Worm (Caenorhabditis elegans) whole organism, mixed stage, embryonic: Measurements from ENCODE around the gene C16C8.21.
"Not testable (repeated sequence)": the region's sequence is repeated elsewhere in the genome, so short reads cannot be mapped to it uniquely, and the experiment has no call there.

Source experiments
- bed-3 ChIP-seq: fragments of 200-800 bp; sonication (Bioruptor generic); optimal IDR thresholded peaks from 3 replicates; lab custom pipeline; 2018; ENCODE audit warnings: mild to moderate bottlenecking, missing genetic modification characterization, moderate library complexity, missing compliant biosample characterization
- blmp-1 ChIP-seq: fragments of 150-350 bp; optimal IDR thresholded peaks from 2 replicates; lab custom pipeline; 2014; ENCODE audit warnings: missing biosample characterization, missing genetic modification characterization
- ceh-39 ChIP-seq: fragments of 150-350 bp; optimal IDR thresholded peaks from 2 replicates; lab custom pipeline; 2014; ENCODE audit warnings: missing biosample characterization, missing genetic modification characterization
- ceh-43 ChIP-seq: fragments of 200-800 bp; sonication (Bioruptor generic); optimal IDR thresholded peaks from 2 replicates; lab custom pipeline; 2018; ENCODE audit warnings: mild to moderate bottlenecking, missing genetic modification characterization, moderate library complexity, missing compliant biosample characterization
- ceh-83 ChIP-seq: fragments of 200-800 bp; sonication (Bioruptor generic); optimal IDR thresholded peaks from 2 replicates; lab custom pipeline; 2018; ENCODE audit warnings: mild to moderate bottlenecking, missing genetic modification characterization, missing compliant biosample characterization
- ces-1 ChIP-seq: fragments of 150-350 bp; optimal IDR thresholded peaks from 2 replicates; lab custom pipeline; 2014; ENCODE audit warnings: missing biosample characterization, missing genetic modification reagents, missing genetic modification characterization
- cnd-1 ChIP-seq: fragments of 200-800 bp; sonication (Bioruptor generic); optimal IDR thresholded peaks from 2 replicates; lab custom pipeline; 2018; ENCODE audit warnings: mild to moderate bottlenecking, missing genetic modification characterization, missing compliant biosample characterization
- drap-1 ChIP-seq: fragments of 200-800 bp; sonication (Bioruptor generic); optimal IDR thresholded peaks from 3 replicates; lab custom pipeline; 2018; ENCODE audit warnings: mild to moderate bottlenecking, missing genetic modification characterization, missing compliant biosample characterization
- elt-3 ChIP-seq: fragments of 150-350 bp; optimal IDR thresholded peaks from 2 replicates; lab custom pipeline; 2014; ENCODE audit warnings: missing biosample characterization, missing genetic modification characterization
- flh-1 ChIP-seq: fragments of 200-800 bp; sonication (Bioruptor generic); optimal IDR thresholded peaks from 2 replicates; lab custom pipeline; 2018; ENCODE audit warnings: mild to moderate bottlenecking, missing genetic modification characterization, moderate library complexity, missing compliant biosample characterization
- ham-2 ChIP-seq: fragments of 200-800 bp; sonication (Bioruptor generic); optimal IDR thresholded peaks from 2 replicates; lab custom pipeline; 2018; ENCODE audit warnings: mild to moderate bottlenecking, missing genetic modification characterization, missing compliant biosample characterization
- hlh-1 ChIP-seq: fragments of 150-350 bp; optimal IDR thresholded peaks from 2 replicates; lab custom pipeline; 2014; ENCODE audit warnings: missing biosample characterization, missing genetic modification reagents, missing genetic modification characterization
- lin-13 ChIP-seq: fragments of 150-350 bp; optimal IDR thresholded peaks from 2 replicates; lab custom pipeline; 2014; ENCODE audit warnings: missing biosample characterization, missing genetic modification characterization
- lin-32 ChIP-seq: fragments of 200-800 bp; sonication (Bioruptor generic); optimal IDR thresholded peaks from 2 replicates; lab custom pipeline; 2018; ENCODE audit warnings: mild to moderate bottlenecking, missing genetic modification characterization, missing compliant biosample characterization
- lsy-2 ChIP-seq: fragments of 150-350 bp; optimal IDR thresholded peaks from 2 replicates; lab custom pipeline; 2014; ENCODE audit warnings: missing biosample characterization, missing genetic modification characterization
- mab-5 ChIP-seq: fragments of 150-350 bp; optimal IDR thresholded peaks from 2 replicates; lab custom pipeline; 2014; ENCODE audit warnings: missing biosample characterization, missing genetic modification characterization
- mep-1 ChIP-seq: fragments of 150-350 bp; optimal IDR thresholded peaks from 2 replicates; lab custom pipeline; 2017; ENCODE audit warnings: missing biosample characterization, missing genetic modification reagents, missing genetic modification characterization, inconsistent platforms
- mls-2 ChIP-seq: sonication (generic microtip); optimal IDR thresholded peaks from 2 replicates; lab custom pipeline; 2016; ENCODE audit warnings: mild to moderate bottlenecking, missing genetic modification characterization, moderate library complexity, missing compliant biosample characterization
- nhr-12 ChIP-seq: fragments of 150-350 bp; optimal IDR thresholded peaks from 2 replicates; lab custom pipeline; 2014; ENCODE audit warnings: missing biosample characterization, missing genetic modification characterization
- nhr-237 ChIP-seq: fragments of 150-350 bp; optimal IDR thresholded peaks from 2 replicates; lab custom pipeline; 2014; ENCODE audit warnings: missing biosample characterization, missing genetic modification characterization
- nhr-28 ChIP-seq: fragments of 150-350 bp; optimal IDR thresholded peaks from 2 replicates; lab custom pipeline; 2014; ENCODE audit warnings: missing biosample characterization, missing genetic modification characterization
- nhr-76 ChIP-seq: sonication (generic microtip); optimal IDR thresholded peaks from 2 replicates; lab custom pipeline; 2017; ENCODE audit warnings: missing biosample characterization, missing genetic modification characterization
- pha-4 ChIP-seq: fragments of 150-350 bp; optimal IDR thresholded peaks from 2 replicates; lab custom pipeline; 2018; ENCODE audit warnings: missing biosample characterization, missing genetic modification reagents, missing genetic modification characterization
- snpc-4 ChIP-seq: fragments of 150-350 bp; optimal IDR thresholded peaks from 2 replicates; lab custom pipeline; 2014; ENCODE audit warnings: missing biosample characterization, missing genetic modification characterization
- sptf-1 ChIP-seq: sonication (generic microtip); optimal IDR thresholded peaks from 2 replicates; lab custom pipeline; 2017; ENCODE audit warnings: mild to moderate bottlenecking, missing genetic modification characterization, moderate library complexity, missing compliant biosample characterization
- tbx-8 ChIP-seq: fragments of 200-800 bp; sonication (Bioruptor generic); optimal IDR thresholded peaks from 2 replicates; lab custom pipeline; 2018; ENCODE audit warnings: mild to moderate bottlenecking, missing genetic modification characterization, moderate library complexity, missing compliant biosample characterization
- unc-120 ChIP-seq: sonication (generic microtip); optimal IDR thresholded peaks from 2 replicates; lab custom pipeline; 2017; ENCODE audit warnings: missing genetic modification characterization, missing compliant biosample characterization; ENCODE audit not compliant: poor library complexity, severe bottlenecking
- unc-39 ChIP-seq: fragments of 150-350 bp; optimal IDR thresholded peaks from 2 replicates; lab custom pipeline; 2014; ENCODE audit warnings: missing biosample characterization, missing genetic modification characterization
- zip-8 ChIP-seq: fragments of 150-350 bp; optimal IDR thresholded peaks from 2 replicates; lab custom pipeline; 2014; ENCODE audit warnings: missing biosample characterization, missing genetic modification characterization
- ztf-11 ChIP-seq: fragments of 150-350 bp; optimal IDR thresholded peaks from 2 replicates; lab custom pipeline; 2014; ENCODE audit warnings: missing biosample characterization, missing genetic modification characterization

Gene C16C8.21

DNA sequence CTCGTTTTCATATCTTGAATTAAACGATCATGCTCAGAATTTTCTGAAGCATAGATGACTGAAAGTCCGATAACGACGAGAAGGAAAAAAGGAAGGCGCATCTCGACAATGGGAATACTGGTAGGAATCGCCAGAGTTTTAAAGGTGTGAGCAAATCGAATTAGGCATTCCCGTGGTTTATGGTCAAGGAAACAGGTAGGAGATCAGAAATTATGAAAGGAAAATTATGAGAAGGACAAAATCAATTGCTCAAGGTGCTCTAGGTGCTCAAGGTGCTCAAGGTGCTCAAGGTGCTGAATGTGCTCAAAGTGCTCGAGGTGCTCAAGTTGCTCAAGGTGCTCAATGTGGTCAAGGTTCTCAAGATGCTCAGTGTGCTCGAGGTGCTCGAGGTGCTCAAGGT is 16.6 kb downstream of the C16C8.21 start, which contains the start of gene C16C8.10:
C16C8.10 (minus strand) TSS at position 101 of the 400 bp plus-strand sequence.
- TF ChIP-seq elt-3 (tag; lab: Kevin White, UChicago); mls-2 (tag; lab: Kevin White, UChicago); ceh-83 (GFP tag; lab: Kevin White, UChicago): not testable (repeated sequence)

DNA sequence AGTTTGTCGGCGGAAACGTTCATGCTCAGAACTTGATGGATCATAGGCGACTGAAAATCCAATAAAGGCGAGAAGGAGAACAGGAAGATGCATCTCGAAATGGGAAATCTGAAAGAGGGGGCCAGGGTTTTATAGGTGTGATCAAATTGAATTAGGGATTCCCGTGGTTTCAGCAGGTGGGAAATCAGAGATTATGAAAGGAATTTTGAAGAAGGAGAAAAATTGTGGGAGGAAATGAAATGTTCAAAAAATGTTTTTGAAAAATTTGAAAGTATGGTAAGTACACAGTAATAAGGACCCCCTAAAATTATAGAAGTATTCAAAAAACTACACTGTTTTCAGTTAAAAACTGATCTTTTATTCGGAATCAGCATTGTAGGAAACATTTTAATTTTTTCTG is 22.5 kb downstream of the C16C8.21 start, which contains the start of gene Y49F6B.20:
Y49F6B.20 (minus strand) TSS at position 101 of the 400 bp plus-strand sequence.
- TF ChIP-seq nhr-12 (tag; lab: Kevin White, UChicago) = no peak
- TF ChIP-seq lin-32 (GFP tag; lab: Kevin White, UChicago) = no peak
- TF ChIP-seq ceh-43 (GFP tag; lab: Kevin White, UChicago) = no peak
- TF ChIP-seq lin-13 = no peak
- no peak for TF ChIP-seq mab-5 (tag; lab: Kevin White, UChicago)
- no peak for TF ChIP-seq mep-1 (tag; lab: Kevin White, UChicago)
- no peak for TF ChIP-seq bed-3
- TF ChIP-seq drap-1 (GFP tag; lab: Kevin White, UChicago) = no peak
- no peak for TF ChIP-seq unc-39 (tag; lab: Kevin White, UChicago)
- no peak for TF ChIP-seq blmp-1
- TF ChIP-seq lsy-2 (tag; lab: Kevin White, UChicago) = no peak
- no peak for TF ChIP-seq hlh-1
- no peak for TF ChIP-seq flh-1 (GFP tag; lab: Kevin White, UChicago)
- no peak for TF ChIP-seq tbx-8 (GFP tag; lab: Kevin White, UChicago)
- no peak for TF ChIP-seq sptf-1 (tag; lab: Kevin White, UChicago)
- no peak for TF ChIP-seq unc-120
- TF ChIP-seq, all 35 proteins: peak for 0

DNA sequence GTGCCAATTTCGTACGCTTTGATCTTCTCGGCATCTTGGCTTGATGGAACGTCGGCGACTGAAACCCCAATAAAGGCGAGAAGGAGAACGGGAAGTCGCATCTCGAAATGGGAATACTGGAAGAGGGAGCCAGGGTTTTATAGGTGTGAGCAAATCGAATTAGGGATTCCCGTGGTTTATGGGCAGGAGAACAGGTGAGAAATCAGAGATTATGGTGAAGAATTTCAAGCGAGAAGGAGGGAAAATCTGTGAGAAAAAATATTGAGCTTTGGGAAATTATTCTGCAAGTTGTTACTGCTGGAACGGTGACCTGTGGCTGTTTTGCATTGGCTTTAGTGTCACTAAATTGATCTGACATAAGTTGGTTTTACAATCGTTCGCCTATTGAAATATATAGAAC is 23.6 kb downstream of the C16C8.21 start, which contains the start of gene Y49F6B.13:
Y49F6B.13 (minus strand) TSS at position 101 of the 400 bp plus-strand sequence.
- no peak for TF ChIP-seq ztf-11 (tag; lab: Kevin White, UChicago)
- TF ChIP-seq nhr-237 (tag; lab: Kevin White, UChicago) = no peak
- no peak for TF ChIP-seq cnd-1 (tag; lab: Kevin White, UChicago)
- TF ChIP-seq nhr-28 (tag; lab: Kevin White, UChicago) = no peak
- no peak for TF ChIP-seq unc-120
- no peak for TF ChIP-seq drap-1 (GFP tag; lab: Kevin White, UChicago)
- no peak for TF ChIP-seq pha-4
- TF ChIP-seq bed-3 = no peak
- TF ChIP-seq ceh-39 (tag; lab: Kevin White, UChicago) = no peak
- TF ChIP-seq lin-13 = no peak
- TF ChIP-seq ham-2 (GFP tag; lab: Kevin White, UChicago) = no peak
- no peak for TF ChIP-seq snpc-4 (tag; lab: Kevin White, UChicago)
- no peak for TF ChIP-seq lin-32 (GFP tag; lab: Kevin White, UChicago)
- no peak for TF ChIP-seq mab-5 (tag; lab: Kevin White, UChicago)
- no peak for TF ChIP-seq unc-39 (tag; lab: Kevin White, UChicago)
- TF ChIP-seq, all 35 proteins: peak for 0

DNA sequence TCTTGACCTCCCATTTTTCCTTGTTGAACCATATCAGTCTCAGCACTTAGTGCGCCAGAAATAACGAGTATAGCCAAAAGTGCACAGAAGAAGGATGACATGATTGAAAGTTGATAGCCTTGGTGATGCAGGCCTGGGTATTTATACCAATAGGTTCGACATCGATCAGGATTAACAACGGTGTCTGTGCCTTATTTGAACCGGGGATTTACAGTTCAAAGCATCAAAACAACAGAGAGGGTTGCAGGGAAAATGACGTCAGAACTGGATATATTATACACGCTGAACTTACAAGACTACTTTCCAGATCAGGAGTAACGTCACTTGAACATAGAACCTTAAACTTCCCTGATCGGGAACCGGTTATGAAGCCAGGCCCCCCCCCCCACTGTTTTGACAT is 24.3 kb downstream of the C16C8.21 start, which contains the start of gene Y49F6B.12:
Y49F6B.12 (minus strand) TSS at position 101 of the 400 bp plus-strand sequence.
- TF ChIP-seq lsy-2 (tag; lab: Kevin White, UChicago) = no peak
- no peak for TF ChIP-seq zip-8
- no peak for TF ChIP-seq nhr-76 (tag; lab: Kevin White, UChicago)
- TF ChIP-seq ceh-83 (GFP tag; lab: Kevin White, UChicago) = no peak
- TF ChIP-seq nhr-237 (tag; lab: Kevin White, UChicago) = no peak
- TF ChIP-seq nhr-12 (tag; lab: Kevin White, UChicago) = no peak
- no peak for TF ChIP-seq snpc-4 (tag; lab: Kevin White, UChicago)
- no peak for TF ChIP-seq sptf-1 (tag; lab: Kevin White, UChicago)
- TF ChIP-seq ces-1 (GFP tag; lab: Kevin White, UChicago) = no peak
- no peak for TF ChIP-seq drap-1 (GFP tag; lab: Kevin White, UChicago)
- TF ChIP-seq unc-120 = no peak
- no peak for TF ChIP-seq ztf-11 (tag; lab: Kevin White, UChicago)

DNA sequence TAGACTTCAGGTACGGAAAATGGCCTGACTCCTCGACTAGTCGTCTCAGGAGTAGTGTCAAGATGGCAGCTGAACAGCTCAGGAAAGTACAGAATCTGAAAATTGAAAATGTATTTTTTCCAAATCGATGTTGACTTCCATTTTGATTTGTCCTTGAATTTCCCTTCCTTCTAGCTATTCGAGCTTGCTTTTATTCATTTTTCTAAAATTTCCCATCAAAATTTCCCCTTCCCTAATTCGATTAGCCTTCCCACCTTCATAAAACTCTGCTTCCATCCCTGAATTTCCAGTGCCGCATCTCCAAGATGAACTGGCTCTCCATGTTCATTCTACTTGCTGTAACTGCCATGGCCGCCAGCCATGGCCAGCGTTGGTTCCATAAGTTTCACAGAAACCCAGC is 24.8 kb downstream of the C16C8.21 start, which contains the start of gene Y49F6B.6:
Y49F6B.6 (plus strand) TSS at position 301 of the 400 bp plus-strand sequence.
- TF ChIP-seq hlh-1 (no peak), sptf-1 (tag; lab: Kevin White, UChicago) (no peak), drap-1 (GFP tag; lab: Kevin White, UChicago) (no peak), ceh-83 (GFP tag; lab: Kevin White, UChicago) (no peak), ces-1 (GFP tag; lab: Kevin White, UChicago) (no peak), pha-4 (no peak), mab-5 (tag; lab: Kevin White, UChicago) (no peak), nhr-76 (tag; lab: Kevin White, UChicago) (no peak)
